Fruit fly (Drosophila melanogaster) whole organism, embryonic: ENCODE measurements around the gene Cp190.

Experiments
- Abd-B ChIP-seq: fragments of 200-800 bp; sonication (Bioruptor generic); optimal IDR thresholded peaks from 2 replicates; lab custom pipeline; 2018; ENCODE audit warnings: missing biosample characterization, mild to moderate bottlenecking, missing genetic modification characterization, moderate library complexity
- CG11398 ChIP-seq: fragments of 200-800 bp; sonication (Bioruptor generic); optimal IDR thresholded peaks from 2 replicates; lab custom pipeline; 2016; ENCODE audit warnings: missing biosample characterization, missing genetic modification characterization
- CG11456 ChIP-seq: fragments of 200-800 bp; sonication (Bioruptor generic); IDR thresholded peaks from 3 replicates; pipeline ENCODE4 v1.3.6; 2022; ENCODE audit warnings: missing biosample characterization, missing genetic modification characterization
- CG11695 ChIP-seq: fragments of 200-800 bp; sonication (Bioruptor generic); IDR thresholded peaks from 3 replicates; pipeline ENCODE4 v1.3.6; 2022; ENCODE audit warnings: missing biosample characterization, missing genetic modification characterization
- CG12104 ChIP-seq: fragments of 200-800 bp; sonication (Bioruptor generic); optimal IDR thresholded peaks from 3 replicates; lab custom pipeline; 2016; ENCODE audit warnings: missing biosample characterization, missing genetic modification characterization
- CG12299 ChIP-seq: fragments of 200-800 bp; sonication (Bioruptor generic); optimal IDR thresholded peaks from 2 replicates; lab custom pipeline; 2018; ENCODE audit warnings: missing biosample characterization, mild to moderate bottlenecking, missing genetic modification characterization
- CG1233 ChIP-seq: fragments of 200-800 bp; sonication (Bioruptor generic); optimal IDR thresholded peaks from 4 replicates; lab custom pipeline; 2018; ENCODE audit warnings: missing biosample characterization, mild to moderate bottlenecking, missing genetic modification characterization
- CG12391 ChIP-seq: fragments of 200-800 bp; sonication (Bioruptor generic); optimal IDR thresholded peaks from 3 replicates; lab custom pipeline; 2018; ENCODE audit warnings: missing biosample characterization, mild to moderate bottlenecking, missing genetic modification characterization, moderate library complexity
- CG13123 ChIP-seq: fragments of 200-800 bp; sonication (Bioruptor generic); optimal IDR thresholded peaks from 2 replicates; lab custom pipeline; 2016; ENCODE audit warnings: missing biosample characterization, missing genetic modification characterization
- CG15514 ChIP-seq: fragments of 200-800 bp; sonication (Bioruptor generic); optimal IDR thresholded peaks from 3 replicates; lab custom pipeline; 2017; ENCODE audit warnings: missing biosample characterization, missing genetic modification characterization, mild to moderate bottlenecking, moderate library complexity, missing genetic modification reagents
- CG15696 ChIP-seq: fragments of 200-800 bp; sonication (Bioruptor generic); optimal IDR thresholded peaks from 2 replicates; lab custom pipeline; 2019; ENCODE audit warnings: missing biosample characterization, mild to moderate bottlenecking, missing genetic modification characterization, moderate library complexity
- CG18262 ChIP-seq: fragments of 200-800 bp; optimal IDR thresholded peaks from 3 replicates; lab custom pipeline; 2019; ENCODE audit warnings: missing biosample characterization, mild to moderate bottlenecking, missing genetic modification characterization, moderate library complexity
- CG30431 ChIP-seq: fragments of 200-800 bp; sonication (Bioruptor generic); optimal IDR thresholded peaks from 2 replicates; lab custom pipeline; 2017; ENCODE audit warnings: missing biosample characterization, missing genetic modification characterization
- CG31388 ChIP-seq: fragments of 200-800 bp; sonication (Bioruptor generic); optimal IDR thresholded peaks from 2 replicates; lab custom pipeline; 2016; ENCODE audit warnings: missing biosample characterization, missing genetic modification characterization
- CG3847 ChIP-seq: fragments of 200-800 bp; sonication (Bioruptor generic); IDR thresholded peaks from 2 replicates; pipeline ENCODE4 v1.3.6; 2022; ENCODE audit warnings: missing biosample characterization, missing genetic modification characterization
- CG8089 ChIP-seq: fragments of 200-800 bp; sonication (Bioruptor generic); optimal IDR thresholded peaks from 3 replicates; lab custom pipeline; 2016; ENCODE audit warnings: missing biosample characterization, missing genetic modification characterization
- CG8388 ChIP-seq: fragments of 200-800 bp; sonication (Bioruptor generic); optimal IDR thresholded peaks from 2 replicates; lab custom pipeline; 2019; ENCODE audit warnings: missing biosample characterization, mild to moderate bottlenecking, missing genetic modification characterization, moderate library complexity
- CG9437 ChIP-seq: fragments of 200-800 bp; sonication (Bioruptor generic); optimal IDR thresholded peaks from 2 replicates; lab custom pipeline; 2018; ENCODE audit warnings: missing biosample characterization, mild to moderate bottlenecking, missing genetic modification characterization
- CG9876 ChIP-seq: fragments of 200-800 bp; sonication (Bioruptor generic); optimal IDR thresholded peaks from 2 replicates; lab custom pipeline; 2016; ENCODE audit warnings: missing biosample characterization, missing genetic modification characterization
- Dek ChIP-seq: fragments of 200-800 bp; sonication (Bioruptor generic); optimal IDR thresholded peaks from 3 replicates; lab custom pipeline; 2019; ENCODE audit warnings: missing biosample characterization, mild to moderate bottlenecking, missing genetic modification characterization, moderate library complexity
- Dll ChIP-seq: fragments of 200-800 bp; sonication (Bioruptor generic); IDR thresholded peaks from 4 replicates; pipeline ENCODE4 v1.3.6; 2022; ENCODE audit warnings: missing biosample characterization, missing genetic modification characterization; ENCODE audit not compliant: partially characterized antibody
- Dref ChIP-seq: fragments of 200-800 bp; sonication (Bioruptor generic); IDR thresholded peaks from 2 replicates; pipeline ENCODE4 v1.3.6; 2022; ENCODE audit warnings: missing biosample characterization, missing genetic modification characterization
- E2f2 ChIP-seq: fragments of 200-800 bp; sonication (Bioruptor generic); IDR thresholded peaks from 2 replicates; pipeline ENCODE4 v1.3.6; 2022; ENCODE audit warnings: missing biosample characterization, missing genetic modification characterization
- Ptx1 ChIP-seq: fragments of 200-800 bp; sonication (Bioruptor generic); IDR thresholded peaks from 2 replicates; pipeline ENCODE4 v1.3.6; 2022; ENCODE audit warnings: missing biosample characterization, missing genetic modification characterization
- Vsx1 ChIP-seq: fragments of 200-800 bp; sonication (Bioruptor generic); optimal IDR thresholded peaks from 2 replicates; lab custom pipeline; 2017; ENCODE audit warnings: missing biosample characterization, mild to moderate bottlenecking, missing genetic modification characterization, missing genetic modification reagents
- Xrp1 ChIP-seq: fragments of 200-800 bp; sonication (Bioruptor generic); IDR thresholded peaks from 2 replicates; pipeline ENCODE4 v1.3.6; 2022; ENCODE audit warnings: missing biosample characterization, missing genetic modification characterization
- ac ChIP-seq: fragments of 200-800 bp; sonication (Bioruptor generic); optimal IDR thresholded peaks from 3 replicates; lab custom pipeline; 2017; ENCODE audit warnings: missing biosample characterization, mild to moderate bottlenecking, missing genetic modification characterization
- ato ChIP-seq: fragments of 200-800 bp; sonication (Bioruptor generic); IDR thresholded peaks from 2 replicates; pipeline ENCODE4 v1.3.6; 2022; ENCODE audit warnings: missing biosample characterization, missing genetic modification characterization; ENCODE audit not compliant: partially characterized antibody
- bcd ChIP-seq: fragments of 200-800 bp; sonication (Bioruptor generic); optimal IDR thresholded peaks from 2 replicates; lab custom pipeline; 2017; ENCODE audit warnings: missing biosample characterization, mild to moderate bottlenecking, missing genetic modification characterization
- da ChIP-seq: fragments of 200-800 bp; sonication (Bioruptor generic); optimal IDR thresholded peaks from 2 replicates; lab custom pipeline; 2016; ENCODE audit warnings: missing biosample characterization, missing genetic modification characterization
- exex ChIP-seq: fragments of 200-800 bp; sonication (Bioruptor generic); optimal IDR thresholded peaks from 4 replicates; lab custom pipeline; 2018; ENCODE audit warnings: missing biosample characterization, mild to moderate bottlenecking, missing genetic modification characterization, moderate library complexity
- fd96Cb ChIP-seq: fragments of 200-800 bp; sonication (Bioruptor generic); optimal IDR thresholded peaks from 2 replicates; lab custom pipeline; 2018; ENCODE audit warnings: missing biosample characterization, mild to moderate bottlenecking, missing genetic modification characterization, moderate library complexity
- gcm ChIP-seq: fragments of 200-800 bp; sonication (Bioruptor generic); optimal IDR thresholded peaks from 2 replicates; lab custom pipeline; 2019; ENCODE audit warnings: missing biosample characterization, mild to moderate bottlenecking, missing genetic modification characterization, moderate library complexity
- gsb ChIP-seq: fragments of 200-800 bp; sonication (Bioruptor generic); IDR thresholded peaks from 2 replicates; pipeline ENCODE4 v1.3.6; 2022; ENCODE audit warnings: missing biosample characterization, missing genetic modification characterization
- knrl ChIP-seq: fragments of 200-800 bp; sonication (Bioruptor generic); IDR thresholded peaks from 3 replicates; pipeline ENCODE4 v1.3.6; 2022; ENCODE audit warnings: missing biosample characterization, missing genetic modification characterization; ENCODE audit not compliant: partially characterized antibody
- lov ChIP-seq, 2 experiments: fragments of 200-800 bp in 1 of 2; fragments of >200 bp in 1 of 2; sonication (Bioruptor generic) in 1 of 2; IDR thresholded peaks in 1 of 2; optimal IDR thresholded peaks in 1 of 2; 2 replicates in 1 of 2; 3 replicates in 1 of 2; pipeline versions ENCODE4 v1.3.6 to Lab custom; 2017 to 2022; ENCODE audit warnings: missing biosample characterization in 1 of 2, missing genetic modification characterization in 1 of 2
- luna ChIP-seq: fragments of 200-800 bp; sonication (Bioruptor generic); optimal IDR thresholded peaks from 2 replicates; lab custom pipeline; 2016; ENCODE audit warnings: missing biosample characterization, missing genetic modification characterization
- maf-S ChIP-seq: fragments of 200-800 bp; sonication (Bioruptor generic); optimal IDR thresholded peaks from 2 replicates; lab custom pipeline; 2016; ENCODE audit warnings: missing biosample characterization, missing genetic modification characterization
- nau ChIP-seq: fragments of 200-800 bp; sonication (Bioruptor generic); optimal IDR thresholded peaks from 3 replicates; lab custom pipeline; 2017; ENCODE audit warnings: missing biosample characterization, mild to moderate bottlenecking, missing genetic modification characterization, missing genetic modification reagents
- pb ChIP-seq: fragments of 200-800 bp; sonication (Bioruptor generic); optimal IDR thresholded peaks from 3 replicates; lab custom pipeline; 2016; ENCODE audit warnings: missing biosample characterization, missing genetic modification characterization
- pnt ChIP-seq: fragments of 200-800 bp; sonication (Bioruptor generic); optimal IDR thresholded peaks from 3 replicates; lab custom pipeline; 2016; ENCODE audit warnings: missing biosample characterization, missing genetic modification characterization
- sens-2 ChIP-seq: fragments of 200-800 bp; sonication (Bioruptor generic); IDR thresholded peaks from 2 replicates; pipeline ENCODE4 v1.3.6; 2022; ENCODE audit warnings: missing biosample characterization, missing genetic modification characterization
- slbo ChIP-seq: fragments of 200-800 bp; sonication (Bioruptor generic); IDR thresholded peaks from 2 replicates; pipeline ENCODE4 v1.3.6; 2022; ENCODE audit warnings: missing biosample characterization, missing genetic modification characterization
- sob ChIP-seq: fragments of 200-800 bp; sonication (Bioruptor generic); IDR thresholded peaks from 2 replicates; pipeline ENCODE4 v1.3.6; 2022; ENCODE audit warnings: missing biosample characterization, missing genetic modification characterization
- sqz ChIP-seq: fragments of 200-800 bp; sonication (Bioruptor generic); optimal IDR thresholded peaks from 3 replicates; lab custom pipeline; 2018; ENCODE audit warnings: missing biosample characterization, mild to moderate bottlenecking, missing genetic modification characterization
- tio ChIP-seq: fragments of 200-800 bp; sonication (Bioruptor generic); optimal IDR thresholded peaks from 2 replicates; lab custom pipeline; 2017; ENCODE audit warnings: missing biosample characterization, missing genetic modification characterization, inconsistent platforms
- tup ChIP-seq: fragments of 200-800 bp; sonication (Bioruptor generic); optimal IDR thresholded peaks from 2 replicates; lab custom pipeline; 2016; ENCODE audit warnings: missing biosample characterization, mild to moderate bottlenecking, missing genetic modification characterization, moderate library complexity
- unc-4 ChIP-seq: fragments of 200-800 bp; sonication (Bioruptor generic); IDR thresholded peaks from 2 replicates; pipeline ENCODE4 v1.3.6; 2022; ENCODE audit warnings: missing biosample characterization, missing genetic modification characterization; ENCODE audit not compliant: partially characterized antibody
- vfl ChIP-seq: fragments of 200-800 bp; sonication (Bioruptor generic); optimal IDR thresholded peaks from 2 replicates; lab custom pipeline; 2016; ENCODE audit warnings: missing biosample characterization, missing genetic modification characterization

The Cp190 gene

DNA sequence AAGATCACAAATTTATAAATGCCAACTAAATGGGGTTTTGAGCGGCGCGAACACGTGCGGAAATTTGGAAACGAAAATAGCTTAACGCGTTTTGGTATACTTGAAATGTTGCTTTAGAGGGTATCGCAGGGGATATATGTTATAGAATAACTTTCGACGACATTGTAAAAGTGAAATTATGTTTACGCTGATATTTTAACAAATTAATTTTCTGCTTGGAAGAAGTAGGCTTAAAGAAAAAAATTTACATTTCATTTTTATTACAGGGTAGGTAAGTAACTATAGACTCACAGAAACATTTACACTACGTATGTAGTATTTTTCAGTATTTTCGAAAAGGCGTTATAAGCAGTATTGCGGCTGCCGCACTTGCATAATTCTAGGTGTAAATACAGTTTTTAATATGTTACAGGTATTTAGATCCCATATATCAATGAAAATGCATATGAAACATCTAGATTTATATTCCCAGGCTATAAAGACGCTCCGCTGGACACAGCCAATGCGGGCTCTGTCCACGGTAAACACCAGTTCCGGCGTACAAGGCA lies 45.6 kb downstream of the Cp190 start, which contains the start of the genes Art3 and mRpS10 (continued):
- TF ChIP-seq pb (GFP tag; lab: Kevin White, UChicago), result peak; percentile 100
- TF ChIP-seq CG1233, result peak; percentile 100
- peak; percentile 99 for TF ChIP-seq Vsx1
- peak; percentile 100 for TF ChIP-seq CG13123 (GFP tag; lab: Kevin White, UChicago)
- TF ChIP-seq Dref (GFP tag; lab: Robert Waterston, UW), result peak; percentile 55
- no peak for TF ChIP-seq lov (optimal IDR thresholded peaks at IDR 0.05; lab: Kevin White, UChicago)
- peak; percentile 100 for TF ChIP-seq lov (GFP tag; IDR thresholded peaks at IDR 0.05; lab: Robert Waterston, UW)
- TF ChIP-seq ato (GFP tag; lab: Robert Waterston, UW), result no peak
- peak; percentile 100 for TF ChIP-seq CG12104 (GFP tag; lab: Kevin White, UChicago)
- TF ChIP-seq da, result peak; percentile 100
- peak; percentile 100 for TF ChIP-seq CG18262 (tag; lab: Kevin White, UChicago)
- peak; percentile 100 for TF ChIP-seq bcd (GFP tag; lab: Kevin White, UChicago)
- TF ChIP-seq CG11695 (GFP tag; lab: Robert Waterston, UW), result peak; percentile 100
- TF ChIP-seq vfl (GFP tag; lab: Kevin White, UChicago), result peak; percentile 99
- TF ChIP-seq Dll, result no peak
- peak; percentile 100 for TF ChIP-seq maf-S (GFP tag; lab: Kevin White, UChicago)
- TF ChIP-seq pnt (GFP tag; lab: Kevin White, UChicago), result peak; percentile 100
- TF ChIP-seq ac, result peak; percentile 100
- peak; percentile 99 for TF ChIP-seq CG9876 (GFP tag; lab: Kevin White, UChicago)
- TF ChIP-seq CG8388 (GFP tag; lab: Kevin White, UChicago), result peak; percentile 100
- peak; percentile 100 for TF ChIP-seq CG11398 (GFP tag; lab: Kevin White, UChicago)
- TF ChIP-seq sob (GFP tag; lab: Robert Waterston, UW), result peak; percentile 100
- TF ChIP-seq slbo (GFP tag; lab: Robert Waterston, UW), result peak; percentile 100
- peak; percentile 100 for TF ChIP-seq CG11456 (GFP tag; lab: Robert Waterston, UW)
- TF ChIP-seq CG9437 (GFP tag; lab: Kevin White, UChicago), result peak; percentile 98
- 0 out of 2 replicates have a peak, but pooled peaks have one; percentile 30 for TF ChIP-seq unc-4 (GFP tag; lab: Robert Waterston, UW)
- peak; percentile 99 for TF ChIP-seq exex (tag; lab: Kevin White, UChicago)
- TF ChIP-seq tup, result peak; percentile 98
- peak; percentile 100 for TF ChIP-seq sens-2 (GFP tag; lab: Robert Waterston, UW)
- peak; percentile 100 for TF ChIP-seq Dek (tag; lab: Kevin White, UChicago)
- peak; percentile 51; the same call in 1 of the 3 replicates for TF ChIP-seq knrl (GFP tag; lab: Robert Waterston, UW)
- TF ChIP-seq fd96Cb (tag; lab: Kevin White, UChicago), result peak; percentile 100
- peak; percentile 100 for TF ChIP-seq Xrp1
- peak; percentile 100 for TF ChIP-seq gcm (GFP tag; lab: Kevin White, UChicago)
- TF ChIP-seq CG30431 (GFP tag; lab: Kevin White, UChicago), result peak; percentile 100
- TF ChIP-seq CG12299, result peak; percentile 100
- peak; percentile 96 for TF ChIP-seq CG15514
- TF ChIP-seq nau (GFP tag; lab: Kevin White, UChicago), result no peak
- peak; percentile 100 for TF ChIP-seq Ptx1 (GFP tag; lab: Robert Waterston, UW)
- TF ChIP-seq gsb (GFP tag; lab: Robert Waterston, UW), result peak; percentile 100
- peak; percentile 99 for TF ChIP-seq luna
- TF ChIP-seq CG12391 (tag; lab: Kevin White, UChicago), result peak; percentile 100
- peak; percentile 100 for TF ChIP-seq CG3847 (GFP tag; lab: Robert Waterston, UW)
- peak; percentile 100 for TF ChIP-seq CG8089 (GFP tag; lab: Kevin White, UChicago)
- TF ChIP-seq E2f2 (GFP tag; lab: Robert Waterston, UW), result peak; percentile 96
- TF ChIP-seq tio (GFP tag; lab: Kevin White, UChicago), result peak; percentile 100
- TF ChIP-seq CG15696 (tag; lab: Kevin White, UChicago), result peak; percentile 100
- peak; percentile 100 for TF ChIP-seq CG31388 (GFP tag; lab: Kevin White, UChicago)
- peak; percentile 100 for TF ChIP-seq Abd-B (GFP tag; lab: Kevin White, UChicago)
- TF ChIP-seq sqz, result peak; percentile 100
